Worm (Caenorhabditis elegans) whole organism, L4 larva: ENCODE results near the gene T27A10.5.

Experiments used
- T20F7.1 ChIP-seq: fragments of 200-800 bp; sonication (Bioruptor generic); optimal IDR thresholded peaks from 2 replicates; lab custom pipeline; 2018; ENCODE audit warnings: mild to moderate bottlenecking, missing genetic modification characterization, missing compliant biosample characterization
- Y105C5A.15 ChIP-seq: fragments of 200-800 bp; sonication (Bioruptor generic); IDR thresholded peaks from 2 replicates; pipeline ENCODE4 v1.3.6; 2022; ENCODE audit warnings: missing genetic modification characterization, missing compliant biosample characterization
- Y5F2A.4 ChIP-seq: fragments of 200-800 bp; sonication (Bioruptor generic); optimal IDR thresholded peaks from 2 replicates; lab custom pipeline; 2018; ENCODE audit warnings: mild to moderate bottlenecking, missing genetic modification characterization, missing compliant biosample characterization
- Y75B8A.6 ChIP-seq: fragments of 200-800 bp; sonication (Bioruptor generic); IDR thresholded peaks from 2 replicates; pipeline ENCODE4 v1.3.6; 2022; ENCODE audit warnings: missing genetic modification reagents, missing genetic modification characterization, missing compliant biosample characterization
- aha-1 ChIP-seq: fragments of 150-350 bp; peaks from one replicate; lab custom pipeline; 2014; ENCODE audit warnings: missing biosample characterization, missing genetic modification characterization
- ama-1 ChIP-seq: fragments of 150-350 bp; optimal IDR thresholded peaks from 2 replicates; lab custom pipeline; 2014; ENCODE audit warnings: inconsistent platforms, mixed read lengths
- arid-1 ChIP-seq: fragments of 200-800 bp; sonication (Bioruptor generic); conservative IDR thresholded peaks from 2 replicates; pipeline ENCODE4 v1.3.6; 2022; ENCODE audit warnings: missing genetic modification reagents, missing genetic modification characterization, missing compliant biosample characterization
- ceh-20 ChIP-seq: fragments of 200-800 bp; sonication (Bioruptor generic); IDR thresholded peaks from 2 replicates; pipeline ENCODE4 v1.3.6; 2022; ENCODE audit warnings: missing genetic modification reagents, missing genetic modification characterization, missing compliant biosample characterization
- ceh-28 ChIP-seq: fragments of 150-350 bp; optimal IDR thresholded peaks from 2 replicates; lab custom pipeline; 2014; ENCODE audit warnings: missing biosample characterization, missing genetic modification reagents, missing genetic modification characterization
- ceh-32 ChIP-seq: sonication (generic microtip); optimal IDR thresholded peaks from 2 replicates; lab custom pipeline; 2016; ENCODE audit warnings: mild to moderate bottlenecking, missing genetic modification characterization, missing compliant biosample characterization; ENCODE audit not compliant: poor library complexity
- ceh-82 ChIP-seq: sonication (generic microtip); optimal IDR thresholded peaks from 2 replicates; lab custom pipeline; 2017; ENCODE audit warnings: missing biosample characterization, missing genetic modification characterization
- ces-1 ChIP-seq: fragments of 150-350 bp; sonication (generic microtip); optimal IDR thresholded peaks from 4 replicates; lab custom pipeline; 2014; ENCODE audit warnings: missing biosample characterization, missing genetic modification reagents, missing genetic modification characterization
- ctbp-1 ChIP-seq: fragments of 200-800 bp; sonication (Bioruptor generic); IDR thresholded peaks from 2 replicates; pipeline ENCODE4 v1.3.6; 2022; ENCODE audit warnings: missing genetic modification reagents, missing genetic modification characterization, missing compliant biosample characterization
- daf-16 ChIP-seq, 3 experiments: sonication (generic microtip); optimal IDR thresholded peaks; 2 replicates each; lab custom pipeline; 2016 to 2017; ENCODE audit warnings: missing genetic modification characterization in 3 of 3, missing genetic modification reagents in 3 of 3, mild to moderate bottlenecking in 2 of 3, missing compliant biosample characterization in 2 of 3, missing biosample characterization in 1 of 3, moderate library complexity in 1 of 3
- dmd-6 ChIP-seq: fragments of 200-800 bp; sonication (Bioruptor generic); IDR thresholded peaks from 2 replicates; pipeline ENCODE4 v1.3.6; 2022; ENCODE audit warnings: missing genetic modification reagents, missing genetic modification characterization, missing compliant biosample characterization
- dmd-9 ChIP-seq: fragments of 200-800 bp; sonication (Bioruptor generic); IDR thresholded peaks from 2 replicates; pipeline ENCODE4 v1.3.6; 2022; ENCODE audit warnings: missing genetic modification reagents, missing genetic modification characterization, missing compliant biosample characterization
- duxl-1 ChIP-seq: sonication (generic microtip); optimal IDR thresholded peaks from 2 replicates; lab custom pipeline; 2016; ENCODE audit warnings: mild to moderate bottlenecking, missing genetic modification characterization, moderate library complexity, missing compliant biosample characterization; ENCODE audit not compliant: poor library complexity
- egl-43 ChIP-seq: fragments of 200-800 bp; sonication (Bioruptor generic); IDR thresholded peaks from 2 replicates; pipeline ENCODE4 v1.3.6; 2022; ENCODE audit warnings: missing genetic modification reagents, missing genetic modification characterization, missing compliant biosample characterization
- fkh-10 ChIP-seq: fragments of 150-350 bp; optimal IDR thresholded peaks from 2 replicates; lab custom pipeline; 2014; ENCODE audit warnings: missing biosample characterization, missing genetic modification reagents, missing genetic modification characterization
- fos-1 ChIP-seq: fragments of 150-350 bp; optimal IDR thresholded peaks from 2 replicates; lab custom pipeline; 2014; ENCODE audit warnings: missing biosample characterization, missing genetic modification characterization
- hlh-11 ChIP-seq: fragments of 200-800 bp; sonication (Bioruptor generic); optimal IDR thresholded peaks from 2 replicates; lab custom pipeline; 2018; ENCODE audit warnings: mild to moderate bottlenecking, missing genetic modification characterization, missing compliant biosample characterization
- lin-1 ChIP-seq: fragments of 200-800 bp; sonication (Bioruptor generic); IDR thresholded peaks from 2 replicates; pipeline ENCODE4 v1.3.6; 2022; ENCODE audit warnings: missing genetic modification reagents, missing genetic modification characterization, missing compliant biosample characterization
- lin-15B ChIP-seq: fragments of 150-350 bp; sonication (generic microtip); optimal IDR thresholded peaks from 3 replicates; lab custom pipeline; 2014; ENCODE audit warnings: missing biosample characterization, missing genetic modification characterization
- lin-29 ChIP-seq: fragments of 200-800 bp; sonication (Bioruptor generic); IDR thresholded peaks from 2 replicates; pipeline ENCODE4 v1.3.6; 2022; ENCODE audit warnings: missing genetic modification reagents, missing genetic modification characterization, missing compliant biosample characterization
- madf-5 ChIP-seq, 2 experiments: fragments of 200-800 bp; sonication (Bioruptor generic); IDR thresholded peaks; 2 replicates each; pipeline ENCODE4 v1.3.6; 2022; ENCODE audit warnings: missing compliant biosample characterization in 2 of 2, missing genetic modification characterization in 2 of 2
- mdl-1 ChIP-seq, 2 experiments: fragments of 150-350 bp in 1 of 2; sonication (generic microtip) in 1 of 2; optimal IDR thresholded peaks; 2 replicates each; lab custom pipeline; 2014 to 2017; ENCODE audit warnings: missing biosample characterization in 2 of 2, missing genetic modification characterization in 2 of 2
- mxl-2 ChIP-seq: fragments of 200-800 bp; sonication (Bioruptor generic); conservative IDR thresholded peaks from 2 replicates; pipeline ENCODE4 v1.3.6; 2022; ENCODE audit warnings: missing genetic modification reagents, missing genetic modification characterization, missing compliant biosample characterization
- nhr-111 ChIP-seq: fragments of 200-800 bp; sonication (Bioruptor generic); optimal IDR thresholded peaks from 2 replicates; lab custom pipeline; 2018; ENCODE audit warnings: mild to moderate bottlenecking, missing genetic modification characterization, missing compliant biosample characterization
- nhr-237 ChIP-seq: sonication (generic microtip); optimal IDR thresholded peaks from 2 replicates; lab custom pipeline; 2017; ENCODE audit warnings: missing biosample characterization, missing genetic modification characterization
- nhr-28 ChIP-seq: fragments of 150-350 bp; optimal IDR thresholded peaks from 2 replicates; lab custom pipeline; 2014; ENCODE audit warnings: missing biosample characterization, missing genetic modification characterization
- nhr-42 ChIP-seq: fragments of 200-800 bp; sonication (Bioruptor generic); IDR thresholded peaks from 2 replicates; pipeline ENCODE4 v1.3.6; 2022; ENCODE audit warnings: missing genetic modification characterization, missing compliant biosample characterization
- nhr-6 ChIP-seq: fragments of 150-350 bp; optimal IDR thresholded peaks from 2 replicates; lab custom pipeline; 2014; ENCODE audit warnings: missing biosample characterization, missing genetic modification characterization
- nhr-77 ChIP-seq: fragments of 150-350 bp; optimal IDR thresholded peaks from 2 replicates; lab custom pipeline; 2014; ENCODE audit warnings: missing biosample characterization, missing genetic modification characterization
- php-3 ChIP-seq: fragments of 200-800 bp; sonication (Bioruptor generic); IDR thresholded peaks from 2 replicates; pipeline ENCODE4 v1.3.6; 2022; ENCODE audit warnings: missing genetic modification reagents, missing genetic modification characterization, missing compliant biosample characterization
- pqm-1 ChIP-seq: sonication (generic microtip); optimal IDR thresholded peaks from 2 replicates; lab custom pipeline; 2017; ENCODE audit warnings: missing biosample characterization, missing genetic modification characterization
- sdz-12 ChIP-seq: fragments of 200-800 bp; sonication (Bioruptor generic); optimal IDR thresholded peaks from 2 replicates; lab custom pipeline; 2018; ENCODE audit warnings: mild to moderate bottlenecking, missing genetic modification characterization, missing compliant biosample characterization
- snpc-1.2 ChIP-seq: fragments of 200-800 bp; sonication (Bioruptor generic); IDR thresholded peaks from 2 replicates; pipeline ENCODE4 v1.3.6; 2022; ENCODE audit warnings: missing genetic modification reagents, missing genetic modification characterization, missing compliant biosample characterization
- tag-97 ChIP-seq: fragments of 200-800 bp; sonication (Bioruptor generic); IDR thresholded peaks from 2 replicates; pipeline ENCODE4 v1.3.6; 2022; ENCODE audit warnings: missing genetic modification characterization, missing compliant biosample characterization
- tra-1 ChIP-seq: fragments of 200-800 bp; sonication (Bioruptor generic); IDR thresholded peaks from 2 replicates; pipeline ENCODE4 v1.3.6; 2022; ENCODE audit warnings: missing genetic modification reagents, missing genetic modification characterization, missing compliant biosample characterization
- zfp-3 ChIP-seq: fragments of 200-800 bp; sonication (Bioruptor generic); conservative IDR thresholded peaks from 2 replicates; pipeline ENCODE4 v1.3.6; 2022; ENCODE audit warnings: missing genetic modification reagents, missing genetic modification characterization, missing compliant biosample characterization
- zip-2 ChIP-seq: fragments of 150-350 bp; optimal IDR thresholded peaks from 2 replicates; lab custom pipeline; 2014; ENCODE audit warnings: missing biosample characterization, missing genetic modification characterization
- ztf-7 ChIP-seq: fragments of 150-350 bp; optimal IDR thresholded peaks from 2 replicates; lab custom pipeline; 2014; ENCODE audit warnings: missing biosample characterization, missing genetic modification characterization

Gene T27A10.5

DNA sequence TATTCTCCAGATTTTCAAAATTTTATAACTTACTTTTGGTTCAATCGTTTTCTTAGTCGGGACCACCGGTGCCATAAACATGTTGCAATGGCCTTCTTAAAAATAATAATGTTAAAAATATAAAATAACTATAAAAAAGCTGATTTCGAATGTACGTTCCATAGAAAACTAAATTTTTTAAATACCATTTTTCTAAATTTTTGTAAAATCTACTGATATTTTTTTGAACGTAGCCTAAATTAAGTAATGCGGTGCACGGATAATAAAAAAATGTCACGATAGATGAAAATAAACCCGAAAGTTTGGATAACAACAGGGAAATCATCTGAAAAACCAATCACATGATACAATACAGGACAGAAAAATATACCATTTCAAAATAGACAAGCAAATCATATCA, at the start of gene T27A10.5:
T27A10.5 (minus strand) TSS at position 101 of the 400 bp plus-strand sequence.
- TF ChIP-seq ceh-82 (tag; lab: Kevin White, UChicago) (no peak), tra-1 (GFP tag; lab: Robert Waterston, UW) (no peak), madf-5 (GFP tag; IDR thresholded peaks at IDR 0.05; lab: Robert Waterston, UW) (no peak), arid-1 (GFP tag; lab: Robert Waterston, UW) (no peak), dmd-9 (GFP tag; lab: Robert Waterston, UW) (no peak), mxl-2 (GFP tag; lab: Robert Waterston, UW) (no peak), tag-97 (GFP tag; lab: Robert Waterston, UW) (no peak), ama-1 (lab: Kevin White, UChicago) (no peak), Y105C5A.15 (GFP tag; lab: Robert Waterston, UW) (no peak), lin-1 (GFP tag; lab: Robert Waterston, UW) (no peak), duxl-1 (no peak)

DNA sequence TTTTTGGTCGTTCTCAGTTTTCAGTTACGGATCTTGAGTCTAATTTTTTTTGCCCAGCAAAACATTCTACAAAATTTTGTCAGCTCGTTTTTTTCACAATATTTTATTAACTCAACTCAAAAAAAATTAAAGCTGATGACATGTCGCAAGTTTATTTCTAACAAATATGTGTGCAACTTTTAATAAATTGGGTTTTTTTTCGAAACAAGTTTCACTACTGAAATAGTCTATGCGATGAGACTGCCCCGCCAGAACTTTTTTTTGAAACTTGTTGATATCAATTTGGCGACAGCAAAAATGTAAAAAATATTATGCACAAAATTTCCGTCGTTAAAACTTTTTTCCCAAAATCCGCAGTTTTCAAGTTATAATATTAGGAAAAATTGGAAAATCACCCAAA, 49.8 kb upstream of the T27A10.5 start, which contains the start of gene C18B2.2:
C18B2.2 (plus strand) TSS at position 301 of the 400 bp plus-strand sequence.
- no peak for TF ChIP-seq nhr-6
- no peak for TF ChIP-seq sdz-12 (GFP tag; lab: Kevin White, UChicago)
- TF ChIP-seq aha-1 (tag; lab: Kevin White, UChicago), result peak; percentile 61
- no peak for TF ChIP-seq zip-2 (tag; lab: Kevin White, UChicago)

DNA sequence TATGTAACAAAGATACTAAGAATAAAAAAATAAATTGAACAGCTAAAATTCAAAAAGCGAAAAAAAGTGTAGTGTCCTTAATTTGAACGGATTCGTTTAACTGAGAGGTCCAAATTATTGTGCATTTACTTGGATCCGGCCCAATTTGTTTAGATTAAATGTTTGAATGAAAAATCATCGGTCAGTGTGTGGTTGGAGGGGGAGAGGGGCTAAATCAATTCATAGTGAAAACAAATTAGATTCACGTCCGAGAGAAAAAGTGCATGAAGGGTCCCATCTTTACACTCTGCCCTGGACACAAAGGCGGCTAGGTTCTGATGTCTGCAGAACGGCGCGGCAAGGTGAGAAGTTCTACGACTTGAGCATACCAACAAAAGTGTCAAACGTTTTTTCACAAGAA, 45.5 kb upstream of the T27A10.5 start:
- TF ChIP-seq fkh-10 (GFP tag; lab: Kevin White, UChicago), result no peak
- no peak for TF ChIP-seq dmd-9 (GFP tag; lab: Robert Waterston, UW)
- TF ChIP-seq Y5F2A.4 (GFP tag; lab: Kevin White, UChicago), result no peak
- TF ChIP-seq T20F7.1, result no peak
- no peak for TF ChIP-seq ztf-7 (tag; lab: Kevin White, UChicago)
- TF ChIP-seq nhr-111 (GFP tag; lab: Kevin White, UChicago), result no peak

DNA sequence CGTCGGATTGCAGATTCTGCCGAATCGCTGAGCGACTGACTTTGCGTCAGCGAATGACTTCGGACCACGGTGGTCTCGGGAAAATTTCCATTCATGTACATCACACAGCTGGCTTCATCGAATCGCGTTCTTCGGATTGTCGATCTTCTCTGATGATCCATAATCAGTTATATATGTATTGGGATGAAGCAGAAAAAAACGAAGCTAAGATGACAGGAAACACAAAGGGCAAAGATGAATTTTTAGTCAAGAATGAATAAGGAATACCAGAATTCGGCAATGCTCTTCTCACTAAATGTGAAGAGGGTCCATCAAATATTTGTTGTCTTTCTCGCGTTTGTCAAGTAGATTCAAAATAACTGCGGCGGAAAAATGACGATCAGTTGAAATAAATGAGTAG, 43.8 kb upstream of the T27A10.5 start, which contains the start of gene del-9:
del-9 (minus strand) TSS at position 101 of the 400 bp plus-strand sequence.
- no peak for TF ChIP-seq lin-29 (GFP tag; lab: Robert Waterston, UW)
- no peak for TF ChIP-seq zfp-3 (GFP tag; lab: Robert Waterston, UW)
- no peak for TF ChIP-seq aha-1 (tag; lab: Kevin White, UChicago)
- TF ChIP-seq ceh-82 (tag; lab: Kevin White, UChicago), result no peak
- no peak for TF ChIP-seq arid-1 (GFP tag; lab: Robert Waterston, UW)
- TF ChIP-seq ces-1 (GFP tag; lab: Kevin White, UChicago), result no peak
- no peak for TF ChIP-seq sdz-12 (GFP tag; lab: Kevin White, UChicago)
- TF ChIP-seq ceh-20 (GFP tag; lab: Robert Waterston, UW), result no peak
- no peak for TF ChIP-seq madf-5 (GFP tag; IDR thresholded peaks at IDR 0.05; lab: Robert Waterston, UW)
- no peak for TF ChIP-seq nhr-42
- no peak for TF ChIP-seq Y5F2A.4 (GFP tag; lab: Kevin White, UChicago)

DNA sequence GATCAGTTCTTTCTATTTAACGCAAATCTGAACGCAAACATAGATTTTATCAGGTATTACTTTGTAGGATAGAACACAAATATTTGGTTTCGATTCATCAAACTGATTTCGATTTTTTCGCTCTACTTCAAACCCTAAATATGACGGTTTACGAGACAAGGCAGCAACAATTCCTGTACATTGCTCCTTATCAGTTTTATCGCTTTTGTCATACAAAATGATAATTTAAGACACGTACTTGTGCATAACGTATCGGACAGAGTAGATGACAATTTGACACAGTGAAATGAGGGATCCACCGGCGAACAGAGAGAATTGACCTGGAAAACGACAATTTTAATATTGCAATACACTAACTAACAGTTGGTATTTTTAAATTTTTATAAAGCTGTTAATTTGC, 40.3 kb upstream of the T27A10.5 start:
- TF ChIP-seq dmd-6 (GFP tag; lab: Robert Waterston, UW), result peak; percentile 83
- no peak for TF ChIP-seq fos-1 (tag; lab: Kevin White, UChicago)
- no peak for TF ChIP-seq Y75B8A.6 (GFP tag; lab: Robert Waterston, UW)
- TF ChIP-seq ceh-32 (tag; lab: Kevin White, UChicago), result no peak
- TF ChIP-seq arid-1 (GFP tag; lab: Robert Waterston, UW), result no peak
- TF ChIP-seq tra-1 (GFP tag; lab: Robert Waterston, UW), result peak; percentile 20; the same call in 1 of the 2 replicates
- no peak for TF ChIP-seq sdz-12 (GFP tag; lab: Kevin White, UChicago)
- TF ChIP-seq nhr-6, result no peak
- TF ChIP-seq daf-16 (GFP tag; optimal IDR thresholded peaks at IDR 0.05; lab: Kevin White, UChicago), result no peak
- peak; percentile 61 for TF ChIP-seq daf-16 (tag; optimal IDR thresholded peaks at IDR 0.05; lab: Kevin White, UChicago)
- no peak for TF ChIP-seq ceh-28 (tag; lab: Kevin White, UChicago)
- TF ChIP-seq nhr-77 (tag; lab: Kevin White, UChicago), result peak; percentile 24
- no peak for TF ChIP-seq snpc-1.2 (GFP tag; lab: Robert Waterston, UW)
- no peak for TF ChIP-seq egl-43 (GFP tag; lab: Robert Waterston, UW)
- TF ChIP-seq pqm-1 (tag; lab: Kevin White, UChicago), result peak; percentile 95
- TF ChIP-seq lin-1 (GFP tag; lab: Robert Waterston, UW), result 0 out of 2 replicates have a peak, but pooled peaks have one; percentile 11
- TF ChIP-seq php-3 (GFP tag; lab: Robert Waterston, UW), result peak; percentile 72; the same call in 1 of the 2 replicates
- TF ChIP-seq hlh-11, result peak; percentile 56
- TF ChIP-seq lin-29 (GFP tag; lab: Robert Waterston, UW), result no peak
- TF ChIP-seq ctbp-1, result no peak
- TF ChIP-seq lin-15B, result no peak
- TF ChIP-seq nhr-237 (tag; lab: Kevin White, UChicago), result no peak
- no peak for TF ChIP-seq mdl-1 (tag; optimal IDR thresholded peaks at IDR 0.05; lab: Kevin White, UChicago)
- peak; percentile 89 for TF ChIP-seq nhr-28 (tag; lab: Kevin White, UChicago)
